Fruit fly (Drosophila melanogaster) whole organism: Measurements from ENCODE around the gene CG46059.

ENCODE experiments used
- EcR ChIP-seq, 2 experiments: fragments of >200 bp; optimal IDR thresholded peaks; 2 replicates each; lab custom pipeline; 2017; ENCODE audit warnings: missing biosample characterization in 2 of 2, missing genetic modification characterization in 2 of 2, missing genetic modification reagents in 2 of 2
- pan ChIP-seq: fragments of >200 bp; optimal IDR thresholded peaks from 2 replicates; lab custom pipeline; 2017
- psq ChIP-seq: fragments of >200 bp; optimal IDR thresholded peaks from 2 replicates; lab custom pipeline; 2017
- usp ChIP-seq: fragments of >200 bp; optimal IDR thresholded peaks from 2 replicates; lab custom pipeline; 2017; ENCODE audit warnings: missing biosample characterization, missing genetic modification characterization, mixed read lengths

dm6 chr2L:19137494-19138360, 45.9 kb downstream of the CG46059 start:
- no peak for TF ChIP-seq psq (lab: Kevin White, UChicago)
- TF ChIP-seq EcR (GFP tag; optimal IDR thresholded peaks at IDR 0.05; lab: Kevin White, UChicago): no peak
- TF ChIP-seq usp (GFP tag; lab: Kevin White, UChicago): no peak
- no peak for TF ChIP-seq pan (lab: Kevin White, UChicago)
